Fruit fly (Drosophila melanogaster) whole organism, adult: Measurements from ENCODE around the gene CG32801.

ENCODE experiments used
- CG11617 ChIP-seq: fragments of 200-800 bp; sonication (Bioruptor generic); optimal IDR thresholded peaks from 2 replicates; lab custom pipeline; 2017; ENCODE audit warnings: mild to moderate bottlenecking, missing biosample characterization, missing genetic modification reagents, missing genetic modification characterization
- CG12768 ChIP-seq: fragments of 200-800 bp; sonication (Bioruptor generic); optimal IDR thresholded peaks from 2 replicates; lab custom pipeline; 2017; ENCODE audit warnings: missing biosample characterization, missing genetic modification characterization, mild to moderate bottlenecking, moderate library complexity, missing genetic modification reagents
- CG14711 ChIP-seq: fragments of 200-800 bp; sonication (Bioruptor generic); optimal IDR thresholded peaks from 2 replicates; lab custom pipeline; 2018; ENCODE audit warnings: missing biosample characterization, mild to moderate bottlenecking, missing genetic modification characterization, moderate library complexity
- CG1620 ChIP-seq: fragments of 200-800 bp; sonication (Bioruptor generic); optimal IDR thresholded peaks from 2 replicates; lab custom pipeline; 2016; ENCODE audit warnings: missing biosample characterization, missing genetic modification characterization
- CG33017 ChIP-seq: fragments of 200-800 bp; sonication (Bioruptor generic); optimal IDR thresholded peaks from 2 replicates; lab custom pipeline; 2018; ENCODE audit warnings: missing biosample characterization, mild to moderate bottlenecking, missing genetic modification characterization, moderate library complexity
- CG5204 ChIP-seq: fragments of 200-800 bp; sonication (Bioruptor generic); optimal IDR thresholded peaks from 2 replicates; lab custom pipeline; 2016; ENCODE audit warnings: missing biosample characterization, missing genetic modification characterization
- CG7045 ChIP-seq: fragments of 200-800 bp; sonication (Bioruptor generic); optimal IDR thresholded peaks from 2 replicates; lab custom pipeline; 2017; ENCODE audit warnings: missing biosample characterization, mild to moderate bottlenecking, missing genetic modification characterization
- CG7101 ChIP-seq: fragments of 200-800 bp; sonication (Bioruptor generic); optimal IDR thresholded peaks from 2 replicates; lab custom pipeline; 2018; ENCODE audit warnings: missing biosample characterization, mild to moderate bottlenecking, missing genetic modification characterization, moderate library complexity
- Clk ChIP-seq: fragments of 200-800 bp; sonication (Bioruptor generic); optimal IDR thresholded peaks from 2 replicates; lab custom pipeline; 2017; ENCODE audit warnings: missing biosample characterization, missing genetic modification characterization
- Crg-1 ChIP-seq: fragments of 200-800 bp; sonication (Bioruptor generic); optimal IDR thresholded peaks from 2 replicates; lab custom pipeline; 2016; ENCODE audit warnings: missing biosample characterization, missing genetic modification characterization
- Hr96 ChIP-seq: fragments of 200-800 bp; sonication (Bioruptor generic); optimal IDR thresholded peaks from 2 replicates; lab custom pipeline; 2016; ENCODE audit warnings: missing biosample characterization, missing genetic modification characterization
- Mnt ChIP-seq: fragments of 200-800 bp; sonication (Bioruptor generic); optimal IDR thresholded peaks from 2 replicates; lab custom pipeline; 2016; ENCODE audit warnings: missing biosample characterization, mild to moderate bottlenecking, missing genetic modification characterization
- bab1 ChIP-seq: fragments of 200-800 bp; sonication (Bioruptor generic); optimal IDR thresholded peaks from 3 replicates; lab custom pipeline; 2019; ENCODE audit warnings: missing biosample characterization, mild to moderate bottlenecking, missing genetic modification characterization, moderate library complexity
- cic ChIP-seq: fragments of 200-800 bp; sonication (Bioruptor generic); optimal IDR thresholded peaks from 2 replicates; lab custom pipeline; 2017; ENCODE audit warnings: missing biosample characterization, mild to moderate bottlenecking, missing genetic modification characterization, moderate library complexity
- cnc ChIP-seq, 2 experiments: fragments of >200 bp; optimal IDR thresholded peaks; 2 replicates each; lab custom pipeline; 2017
- kay ChIP-seq: fragments of 200-800 bp; sonication (Bioruptor generic); peaks from one replicate; lab custom pipeline; 2016; ENCODE audit warnings: missing biosample characterization, missing genetic modification characterization, borderline replicate concordance
- ovo ChIP-seq: fragments of 200-800 bp; sonication (Bioruptor generic); optimal IDR thresholded peaks from 2 replicates; lab custom pipeline; 2016; ENCODE audit warnings: missing biosample characterization, missing genetic modification characterization
- pad ChIP-seq: fragments of 200-800 bp; sonication (Bioruptor generic); optimal IDR thresholded peaks from 3 replicates; lab custom pipeline; 2017; ENCODE audit warnings: missing biosample characterization, missing genetic modification characterization, mild to moderate bottlenecking, moderate library complexity, missing genetic modification reagents
- tj ChIP-seq: fragments of 200-800 bp; sonication (Bioruptor generic); optimal IDR thresholded peaks from 3 replicates; lab custom pipeline; 2017; ENCODE audit warnings: missing biosample characterization, mild to moderate bottlenecking, missing genetic modification characterization, moderate library complexity
- toe ChIP-seq: fragments of 200-800 bp; sonication (Bioruptor generic); optimal IDR thresholded peaks from 2 replicates; lab custom pipeline; 2016; ENCODE audit warnings: missing biosample characterization, missing genetic modification characterization

CG32801 gene

dm6 chrX:1908757-1909156, 5.8 kb upstream of the CG32801 start, which contains the start of the genes Edem1 and Rbcn-3B:
TSS of gene Edem1 (minus strand) at chrX:1908827.
TSS of gene Rbcn-3B (plus strand) at chrX:1908920.
- TF ChIP-seq pad = no peak
- no peak for TF ChIP-seq ovo (GFP tag; lab: Kevin White, UChicago)
- no peak for TF ChIP-seq cnc (optimal IDR thresholded peaks at IDR 0.05; lab: Kevin White, UChicago)
- peak; percentile 7 for TF ChIP-seq CG12768 (GFP tag; lab: Kevin White, UChicago)
- no peak for TF ChIP-seq Hr96 (GFP tag; lab: Kevin White, UChicago)
- TF ChIP-seq CG5204 = no peak
- no peak for TF ChIP-seq Clk (GFP tag; lab: Kevin White, UChicago)
- TF ChIP-seq Crg-1 (GFP tag; lab: Kevin White, UChicago) = no peak
- TF ChIP-seq CG33017 (tag; lab: Kevin White, UChicago) = no peak
- TF ChIP-seq CG7045 (GFP tag; lab: Kevin White, UChicago) = no peak
- TF ChIP-seq kay (GFP tag; lab: Kevin White, UChicago) = no peak
- no peak for TF ChIP-seq toe (GFP tag; lab: Kevin White, UChicago)
- no peak for TF ChIP-seq CG7101 (tag; lab: Kevin White, UChicago)
- no peak for TF ChIP-seq CG1620 (GFP tag; lab: Kevin White, UChicago)
- TF ChIP-seq CG14711 (tag; lab: Kevin White, UChicago) = peak; percentile 97
- TF ChIP-seq Mnt (GFP tag; lab: Kevin White, UChicago) = peak; percentile 70
- TF ChIP-seq tj = no peak
- TF ChIP-seq cic (GFP tag; lab: Kevin White, UChicago) = no peak
- peak; percentile 48 for TF ChIP-seq bab1
- TF ChIP-seq CG11617 (GFP tag; lab: Kevin White, UChicago) = no peak

- TF ChIP-seq CG7101 (tag; lab: Kevin White, UChicago) = peak; percentile 83
- peak; percentile 25 for TF ChIP-seq CG5204
- TF ChIP-seq CG7045 (GFP tag; lab: Kevin White, UChicago) = peak; percentile 17
- TF ChIP-seq CG11617 (GFP tag; lab: Kevin White, UChicago) = peak; percentile 81
- TF ChIP-seq ovo (GFP tag; lab: Kevin White, UChicago) = peak; percentile 46
- TF ChIP-seq kay (GFP tag; lab: Kevin White, UChicago) = no peak
- TF ChIP-seq pad = peak; percentile 46
- TF ChIP-seq CG14711 (tag; lab: Kevin White, UChicago) = peak; percentile 70
- peak; percentile 78 for TF ChIP-seq Hr96 (GFP tag; lab: Kevin White, UChicago)
- peak; percentile 75 for TF ChIP-seq CG12768 (GFP tag; lab: Kevin White, UChicago)
- TF ChIP-seq CG1620 (GFP tag; lab: Kevin White, UChicago) = peak; percentile 50
- peak; percentile 55 for TF ChIP-seq Crg-1 (GFP tag; lab: Kevin White, UChicago)
- TF ChIP-seq tj = peak; percentile 57
- TF ChIP-seq bab1 = peak; percentile 79
- TF ChIP-seq toe (GFP tag; lab: Kevin White, UChicago) = peak; percentile 51
- peak; percentile 67 for TF ChIP-seq Mnt (GFP tag; lab: Kevin White, UChicago)
- no peak for TF ChIP-seq Clk (GFP tag; lab: Kevin White, UChicago)
- TF ChIP-seq cic (GFP tag; lab: Kevin White, UChicago) = no peak
- no peak for TF ChIP-seq cnc (optimal IDR thresholded peaks at IDR 0.05; lab: Kevin White, UChicago)
- peak; percentile 42 for TF ChIP-seq CG33017 (tag; lab: Kevin White, UChicago)
These were observed 4.8 kb upstream of the CG32801 start, which contains the start of gene mip130 for dm6 chrX:1907727-1908264. TSS of gene mip130 (plus strand) at chrX:1908239.

- no peak for TF ChIP-seq kay (GFP tag; lab: Kevin White, UChicago)
- TF ChIP-seq ovo (GFP tag; lab: Kevin White, UChicago) = peak; percentile 61
- TF ChIP-seq CG11617 (GFP tag; lab: Kevin White, UChicago) = no peak
- no peak for TF ChIP-seq Clk (GFP tag; lab: Kevin White, UChicago)
- no peak for TF ChIP-seq CG33017 (tag; lab: Kevin White, UChicago)
- no peak for TF ChIP-seq CG5204
- TF ChIP-seq CG1620 (GFP tag; lab: Kevin White, UChicago) = no peak
- no peak for TF ChIP-seq toe (GFP tag; lab: Kevin White, UChicago)
- TF ChIP-seq CG7045 (GFP tag; lab: Kevin White, UChicago) = no peak
- TF ChIP-seq pad = peak; percentile 97
- TF ChIP-seq bab1 = peak; percentile 0
These were observed 991 bp upstream of the CG32801 start for dm6 chrX:1903968-1904367.

- no peak for TF ChIP-seq toe (GFP tag; lab: Kevin White, UChicago)
- TF ChIP-seq Crg-1 (GFP tag; lab: Kevin White, UChicago) = no peak
- peak; percentile 9 for TF ChIP-seq ovo (GFP tag; lab: Kevin White, UChicago)
- TF ChIP-seq CG7045 (GFP tag; lab: Kevin White, UChicago) = no peak
- no peak for TF ChIP-seq cnc (optimal IDR thresholded peaks at IDR 0.05; lab: Kevin White, UChicago)
- no peak for TF ChIP-seq tj
- no peak for TF ChIP-seq bab1
- TF ChIP-seq kay (GFP tag; lab: Kevin White, UChicago) = no peak
- TF ChIP-seq CG7101 (tag; lab: Kevin White, UChicago) = peak; percentile 28
- no peak for TF ChIP-seq CG5204
- no peak for TF ChIP-seq CG14711 (tag; lab: Kevin White, UChicago)
These were observed 1.3 kb downstream of the CG32801 start, which contains the start of gene Ldaf1 for dm6 chrX:1901605-1902136. TSS of gene Ldaf1 (minus strand) at chrX:1901911.

dm6 chrX:1900123-1900818, 2.7 kb downstream of the CG32801 start, which contains the start of gene arm:
TSS of gene arm (minus strand) at chrX:1900646.
- TF ChIP-seq CG7101 (tag; lab: Kevin White, UChicago) = peak; percentile 14
- TF ChIP-seq kay (GFP tag; lab: Kevin White, UChicago) = no peak
- TF ChIP-seq cic (GFP tag; lab: Kevin White, UChicago) = no peak
- no peak for TF ChIP-seq CG12768 (GFP tag; lab: Kevin White, UChicago)
- no peak for TF ChIP-seq Clk (GFP tag; lab: Kevin White, UChicago)
- TF ChIP-seq bab1 = peak; percentile 11
- TF ChIP-seq CG1620 (GFP tag; lab: Kevin White, UChicago) = peak; percentile 56
- peak; percentile 56 for TF ChIP-seq Crg-1 (GFP tag; lab: Kevin White, UChicago)
- no peak for TF ChIP-seq CG14711 (tag; lab: Kevin White, UChicago)
- TF ChIP-seq toe (GFP tag; lab: Kevin White, UChicago) = peak; percentile 35
- peak; percentile 49 for TF ChIP-seq Mnt (GFP tag; lab: Kevin White, UChicago)
- peak; percentile 41 for TF ChIP-seq CG11617 (GFP tag; lab: Kevin White, UChicago)
